Worm (Caenorhabditis elegans): Measurements from ENCODE around the gene C25H3.3.

- TF ChIP-seq W03F9.2 (tag; optimal IDR thresholded peaks at IDR 0.05) = no peak
- no peak for TF ChIP-seq him-1 (tag; optimal IDR thresholded peaks at IDR 0.05)
These were observed 42.6 kb downstream of the C25H3.3 start for ce11 chrII:5736599-5736998.

All from whole organism, L4/young adult.